Worm (Caenorhabditis elegans): ENCODE results near the gene cox-14.

Gene cox-14

DNA sequence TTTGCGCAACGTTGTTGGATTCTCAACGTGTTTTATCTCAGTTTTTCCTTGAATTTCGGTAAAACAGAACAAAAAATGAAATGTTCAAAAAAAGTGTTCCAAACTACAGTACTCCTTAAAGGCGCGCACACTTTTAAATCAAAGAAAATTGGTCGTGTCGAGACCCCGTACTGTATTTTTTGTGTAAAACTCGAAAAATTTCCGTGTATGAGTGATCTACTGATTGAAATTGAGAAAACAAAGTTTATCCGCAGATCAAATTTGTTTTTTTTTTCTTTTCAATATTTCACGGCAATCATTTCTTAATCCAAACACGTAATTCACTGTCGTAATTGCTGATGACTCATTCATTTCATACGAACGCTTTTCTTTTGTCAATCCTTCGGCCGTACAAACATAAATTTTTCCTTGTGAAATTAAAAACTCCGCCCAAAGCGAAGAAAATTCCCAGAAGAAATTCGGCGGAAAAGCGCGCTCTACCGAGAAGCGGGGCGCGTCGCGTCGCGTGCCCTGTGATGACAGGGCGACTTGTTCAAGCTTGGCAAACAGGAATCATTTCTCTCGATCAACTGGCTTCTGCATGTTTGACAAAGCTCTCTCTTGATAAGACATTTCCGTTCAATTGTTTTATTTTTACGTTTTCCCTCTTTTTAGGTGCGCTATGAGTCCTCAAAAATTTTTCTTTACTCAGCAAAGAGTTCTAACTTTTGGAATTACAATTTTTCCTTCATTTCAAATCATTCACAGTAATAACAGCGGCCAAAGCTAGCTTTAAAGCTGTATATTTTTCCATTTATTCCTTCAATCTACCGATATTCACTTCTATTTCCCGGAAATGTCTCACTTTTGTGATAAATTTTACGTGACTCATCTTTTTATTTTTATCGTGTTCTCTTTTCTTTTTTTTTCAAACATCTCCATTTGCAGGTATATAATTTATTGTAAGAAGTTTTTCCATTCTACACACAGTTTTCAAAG, 15.6 kb upstream of the cox-14 start, which contains the start of gene chc-1:
Gene chc-1, plus strand, starts transcription at position 928 of the 978 bp plus-strand sequence.
- TF ChIP-seq ham-2 (GFP tag; optimal IDR thresholded peaks at IDR 0.05), result peak; percentile 52
- no peak for TF ChIP-seq mep-1 (tag; optimal IDR thresholded peaks at IDR 0.05)
- no peak for TF ChIP-seq zip-8 (tag; optimal IDR thresholded peaks at IDR 0.05)
- TF ChIP-seq blmp-1 (tag; optimal IDR thresholded peaks at IDR 0.05), result no peak
- no peak for TF ChIP-seq unc-62 (GFP tag; optimal IDR thresholded peaks at IDR 0.05)
- peak; percentile 27 for TF ChIP-seq pha-4 (tag; optimal IDR thresholded peaks at IDR 0.05)
- TF ChIP-seq sem-2 (GFP tag; optimal IDR thresholded peaks at IDR 0.05), result no peak
- no peak for TF ChIP-seq mls-2 (tag; optimal IDR thresholded peaks at IDR 0.05)
- TF ChIP-seq ceh-83 (GFP tag; optimal IDR thresholded peaks at IDR 0.05), result no peak
- TF ChIP-seq ceh-43 (GFP tag; optimal IDR thresholded peaks at IDR 0.05), result no peak
- peak; percentile 13 for TF ChIP-seq hlh-1 (tag; optimal IDR thresholded peaks at IDR 0.05)
- no peak for TF ChIP-seq flh-1 (GFP tag; optimal IDR thresholded peaks at IDR 0.05)
- peak; percentile 2 for TF ChIP-seq lin-13 (tag; optimal IDR thresholded peaks at IDR 0.05)

- no peak for TF ChIP-seq sptf-1 (tag; optimal IDR thresholded peaks at IDR 0.05)
- no peak for TF ChIP-seq blmp-1 (tag; optimal IDR thresholded peaks at IDR 0.05)
- no peak for TF ChIP-seq ceh-43 (GFP tag; optimal IDR thresholded peaks at IDR 0.05)
- TF ChIP-seq ceh-83 (GFP tag; optimal IDR thresholded peaks at IDR 0.05), result no peak
- TF ChIP-seq drap-1 (GFP tag; optimal IDR thresholded peaks at IDR 0.05), result no peak
- TF ChIP-seq nhr-2 (tag; optimal IDR thresholded peaks at IDR 0.05), result no peak
- no peak for TF ChIP-seq mls-2 (tag; optimal IDR thresholded peaks at IDR 0.05)
- no peak for TF ChIP-seq lin-13 (tag; optimal IDR thresholded peaks at IDR 0.05)
- no peak for TF ChIP-seq unc-120 (tag; optimal IDR thresholded peaks at IDR 0.05; ENCODE audit: poor library complexity, severe bottlenecking)
- TF ChIP-seq bed-3 (GFP tag; optimal IDR thresholded peaks at IDR 0.05), result no peak
- no peak for TF ChIP-seq elt-1 (tag; optimal IDR thresholded peaks at IDR 0.05; ENCODE audit: borderline replicate concordance, insufficient read depth)
- no peak for TF ChIP-seq cnd-1 (tag; optimal IDR thresholded peaks at IDR 0.05)
- no peak for TF ChIP-seq ceh-39 (tag; optimal IDR thresholded peaks at IDR 0.05)
- TF ChIP-seq mab-5 (tag; optimal IDR thresholded peaks at IDR 0.05), result no peak
- no peak for TF ChIP-seq pha-4 (tag; optimal IDR thresholded peaks at IDR 0.05)
Measured at ce11 chrIII:10206352-10206751, 12.4 kb upstream of the cox-14 start.

DNA sequence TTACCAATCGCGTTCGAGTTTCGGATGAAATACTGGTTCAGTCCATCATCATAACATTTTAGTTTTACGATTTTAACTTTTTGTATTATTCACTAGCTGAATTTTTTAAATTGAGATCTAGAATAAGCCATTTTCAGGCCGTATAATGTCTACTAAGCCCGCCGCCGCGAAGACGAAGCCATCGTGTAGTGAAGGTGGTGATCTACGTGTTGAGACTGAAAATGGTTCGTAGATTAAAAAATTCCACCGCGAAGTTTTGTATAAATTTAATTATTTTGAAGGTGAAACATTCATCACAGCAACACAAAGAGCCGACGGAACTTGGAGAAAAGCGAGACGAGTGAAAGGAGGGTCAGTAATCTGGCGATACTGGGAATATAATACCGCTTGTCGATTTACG, 9.0 kb upstream of the cox-14 start, which contains the start of gene T20G5.9:
Gene T20G5.9, plus strand, starts transcription at position 138 of the 400 bp plus-strand sequence.
- TF ChIP-seq mep-1 (tag; optimal IDR thresholded peaks at IDR 0.05) (no peak), ham-2 (GFP tag; optimal IDR thresholded peaks at IDR 0.05) (no peak), ceh-43 (GFP tag; optimal IDR thresholded peaks at IDR 0.05) (no peak)

ce11 chrIII:10211889-10212494, 6.8 kb upstream of the cox-14 start, which contains the start of the genes blos-1 and best-18:
Gene blos-1, minus strand, starts transcription at chrIII:10211946.
Gene best-18, plus strand, starts transcription at chrIII:10212396.
- no peak for TF ChIP-seq mls-2 (tag; optimal IDR thresholded peaks at IDR 0.05)
- no peak for TF ChIP-seq sptf-1 (tag; optimal IDR thresholded peaks at IDR 0.05)
- TF ChIP-seq ham-2 (GFP tag; optimal IDR thresholded peaks at IDR 0.05), result no peak
- no peak for TF ChIP-seq drap-1 (GFP tag; optimal IDR thresholded peaks at IDR 0.05)
- peak; percentile 98 for TF ChIP-seq zip-8 (tag; optimal IDR thresholded peaks at IDR 0.05)
- no peak for TF ChIP-seq elt-1 (tag; optimal IDR thresholded peaks at IDR 0.05; ENCODE audit: borderline replicate concordance, insufficient read depth)
- TF ChIP-seq mab-5 (tag; optimal IDR thresholded peaks at IDR 0.05), result no peak
- no peak for TF ChIP-seq unc-39 (tag; optimal IDR thresholded peaks at IDR 0.05)
- no peak for TF ChIP-seq unc-62 (GFP tag; optimal IDR thresholded peaks at IDR 0.05)
- no peak for TF ChIP-seq nhr-28 (tag; optimal IDR thresholded peaks at IDR 0.05)
- TF ChIP-seq flh-1 (GFP tag; optimal IDR thresholded peaks at IDR 0.05), result no peak
- TF ChIP-seq cnd-1 (tag; optimal IDR thresholded peaks at IDR 0.05), result no peak
- no peak for TF ChIP-seq nhr-2 (tag; optimal IDR thresholded peaks at IDR 0.05)
- TF ChIP-seq M03D4.4 (tag; optimal IDR thresholded peaks at IDR 0.05), result no peak
- no peak for TF ChIP-seq nhr-76 (tag; optimal IDR thresholded peaks at IDR 0.05)
- peak; percentile 2 for TF ChIP-seq lsy-2 (tag; optimal IDR thresholded peaks at IDR 0.05)
- TF ChIP-seq elt-3 (tag; optimal IDR thresholded peaks at IDR 0.05), result no peak
- TF ChIP-seq ceh-39 (tag; optimal IDR thresholded peaks at IDR 0.05), result no peak
- TF ChIP-seq tbx-8 (GFP tag; optimal IDR thresholded peaks at IDR 0.05), result no peak
- TF ChIP-seq unc-120 (tag; optimal IDR thresholded peaks at IDR 0.05; ENCODE audit: poor library complexity, severe bottlenecking), result no peak
- no peak for TF ChIP-seq ceh-43 (GFP tag; optimal IDR thresholded peaks at IDR 0.05)
- TF ChIP-seq mep-1 (tag; optimal IDR thresholded peaks at IDR 0.05), result no peak
- no peak for TF ChIP-seq nhr-12 (tag; optimal IDR thresholded peaks at IDR 0.05)
- peak; percentile 9 for TF ChIP-seq ces-1 (GFP tag; optimal IDR thresholded peaks at IDR 0.05)
- no peak for TF ChIP-seq lin-13 (tag; optimal IDR thresholded peaks at IDR 0.05)

Data from whole organism, mixed stage, embryonic.